Worm (Caenorhabditis elegans) whole organism, young adult: ENCODE results near the gene C29H12.2.

ENCODE experiments used
- B0336.3 ChIP-seq: fragments of 200-800 bp; sonication (Bioruptor generic); IDR thresholded peaks from 2 replicates; pipeline ENCODE4 v1.3.6; 2022; ENCODE audit warnings: missing genetic modification characterization, missing compliant biosample characterization
- C17E4.6 ChIP-seq: fragments of 200-800 bp; sonication (Bioruptor generic); IDR thresholded peaks from 2 replicates; pipeline ENCODE4 v1.3.6; 2022; ENCODE audit warnings: missing genetic modification reagents, missing genetic modification characterization, missing compliant biosample characterization
- D2030.7 ChIP-seq: fragments of 200-800 bp; sonication (Bioruptor generic); IDR thresholded peaks from 2 replicates; pipeline ENCODE4 v1.3.6; 2022; ENCODE audit warnings: missing genetic modification reagents, missing genetic modification characterization, missing compliant biosample characterization
- F10E7.11 ChIP-seq: sonication (generic microtip); optimal IDR thresholded peaks from 2 replicates; lab custom pipeline; 2017; ENCODE audit warnings: mild to moderate bottlenecking, missing genetic modification characterization, moderate library complexity, missing compliant biosample characterization
- F39B2.1 ChIP-seq: fragments of 200-800 bp; sonication (Bioruptor generic); IDR thresholded peaks from 2 replicates; pipeline ENCODE4 v1.3.6; 2022; ENCODE audit warnings: missing genetic modification reagents, missing genetic modification characterization, missing compliant biosample characterization
- Y53F4B.3 ChIP-seq: fragments of 200-800 bp; sonication (Bioruptor generic); IDR thresholded peaks from 2 replicates; pipeline ENCODE4 v1.3.6; 2022; ENCODE audit warnings: missing genetic modification reagents, missing genetic modification characterization, missing compliant biosample characterization
- Y56A3A.18 ChIP-seq: fragments of 200-800 bp; sonication (Bioruptor generic); IDR thresholded peaks from 2 replicates; pipeline ENCODE4 v1.3.6; 2022; ENCODE audit warnings: missing genetic modification reagents, missing genetic modification characterization, missing compliant biosample characterization
- Y79H2A.3 ChIP-seq: fragments of 200-800 bp; sonication (Bioruptor generic); conservative IDR thresholded peaks from 2 replicates; pipeline ENCODE4 v1.3.6; 2022; ENCODE audit warnings: missing genetic modification reagents, missing genetic modification characterization, missing compliant biosample characterization
- Y95B8A.8 ChIP-seq: fragments of 200-800 bp; sonication (Bioruptor generic); IDR thresholded peaks from 2 replicates; pipeline ENCODE4 v1.3.6; 2022; ENCODE audit warnings: missing genetic modification reagents, missing genetic modification characterization, missing compliant biosample characterization
- athp-1 ChIP-seq: sonication (generic microtip); optimal IDR thresholded peaks from 2 replicates; lab custom pipeline; 2017; ENCODE audit warnings: mild to moderate bottlenecking, missing genetic modification characterization, missing compliant biosample characterization
- attf-5 ChIP-seq: fragments of 200-800 bp; sonication (Bioruptor generic); optimal IDR thresholded peaks from 2 replicates; lab custom pipeline; 2018; ENCODE audit warnings: mild to moderate bottlenecking, missing genetic modification characterization, missing compliant biosample characterization
- bed-1 ChIP-seq: fragments of 200-800 bp; sonication (Bioruptor generic); IDR thresholded peaks from 2 replicates; pipeline ENCODE4 v1.3.6; 2022; ENCODE audit warnings: missing genetic modification reagents, missing genetic modification characterization, missing compliant biosample characterization
- ccch-3 ChIP-seq: fragments of 200-800 bp; sonication (Bioruptor generic); optimal IDR thresholded peaks from 2 replicates; lab custom pipeline; 2018; ENCODE audit warnings: mild to moderate bottlenecking, missing genetic modification characterization, missing compliant biosample characterization
- cebp-1 ChIP-seq, 2 experiments: fragments of 200-800 bp in 1 of 2; sonication (Bioruptor generic) in 1 of 2; sonication (generic microtip) in 1 of 2; IDR thresholded peaks in 1 of 2; optimal IDR thresholded peaks in 1 of 2; 2 replicates each; pipeline versions ENCODE4 v1.3.6 to Lab custom; 2017 to 2022; ENCODE audit warnings: missing compliant biosample characterization in 2 of 2, missing genetic modification characterization in 2 of 2, mild to moderate bottlenecking in 1 of 2, missing genetic modification reagents in 1 of 2, moderate library complexity in 1 of 2
- cebp-2 ChIP-seq: fragments of 200-800 bp; sonication (Bioruptor generic); IDR thresholded peaks from 2 replicates; pipeline ENCODE4 v1.3.6; 2022; ENCODE audit warnings: missing genetic modification characterization, missing compliant biosample characterization
- ceh-100 ChIP-seq: fragments of 200-800 bp; sonication (Bioruptor generic); IDR thresholded peaks from 2 replicates; pipeline ENCODE4 v1.3.6; 2022; ENCODE audit warnings: missing genetic modification reagents, missing genetic modification characterization, missing compliant biosample characterization
- ceh-58 ChIP-seq: fragments of 200-800 bp; sonication (Bioruptor generic); IDR thresholded peaks from 2 replicates; pipeline ENCODE4 v1.3.6; 2022; ENCODE audit warnings: missing genetic modification characterization, missing compliant biosample characterization
- dpff-1 ChIP-seq: sonication (generic microtip); optimal IDR thresholded peaks from 2 replicates; lab custom pipeline; 2017; ENCODE audit warnings: mild to moderate bottlenecking, missing genetic modification characterization, missing compliant biosample characterization
- egl-44 ChIP-seq: fragments of 200-800 bp; sonication (Bioruptor generic); IDR thresholded peaks from 2 replicates; pipeline ENCODE4 v1.3.6; 2022; ENCODE audit warnings: missing genetic modification reagents, missing genetic modification characterization, missing compliant biosample characterization
- fkh-3 ChIP-seq: sonication (generic microtip); optimal IDR thresholded peaks from 2 replicates; lab custom pipeline; 2016; ENCODE audit warnings: mild to moderate bottlenecking, missing genetic modification characterization, missing compliant biosample characterization
- him-1 ChIP-seq: sonication (generic microtip); optimal IDR thresholded peaks from 2 replicates; lab custom pipeline; 2016; ENCODE audit warnings: missing genotype, missing genetic modification reagents, missing genetic modification characterization, missing compliant biosample characterization
- hlh-12 ChIP-seq: sonication (generic microtip); optimal IDR thresholded peaks from 2 replicates; lab custom pipeline; 2016; ENCODE audit warnings: missing genetic modification characterization, missing compliant biosample characterization
- hmg-1.2 ChIP-seq: fragments of 200-800 bp; sonication (Bioruptor generic); IDR thresholded peaks from 2 replicates; pipeline ENCODE4 v1.3.6; 2022; ENCODE audit warnings: missing genetic modification reagents, missing genetic modification characterization, missing compliant biosample characterization
- hrde-1 ChIP-seq: sonication (generic microtip); optimal IDR thresholded peaks from 2 replicates; lab custom pipeline; 2016; ENCODE audit warnings: missing genetic modification characterization, mild to moderate bottlenecking, missing compliant biosample characterization, moderate library complexity, missing genotype, missing genetic modification reagents, borderline replicate concordance
- lag-1 ChIP-seq: fragments of 200-800 bp; sonication (Bioruptor generic); IDR thresholded peaks from 2 replicates; pipeline ENCODE4 v1.3.6; 2022; ENCODE audit warnings: missing genetic modification reagents, missing genetic modification characterization, missing compliant biosample characterization
- let-607 ChIP-seq, 2 experiments: fragments of 200-800 bp in 1 of 2; sonication (Bioruptor generic) in 1 of 2; sonication (generic microtip) in 1 of 2; optimal IDR thresholded peaks; 2 replicates each; lab custom pipeline; 2016 to 2018; ENCODE audit warnings: mild to moderate bottlenecking in 2 of 2, missing compliant biosample characterization in 2 of 2, missing genetic modification characterization in 2 of 2, moderate library complexity in 2 of 2, missing genotype in 1 of 2
- lin-26 ChIP-seq: fragments of 200-800 bp; sonication (Bioruptor generic); IDR thresholded peaks from 2 replicates; pipeline ENCODE4 v1.3.6; 2022; ENCODE audit warnings: missing genetic modification reagents, missing genetic modification characterization, missing compliant biosample characterization
- lir-1 ChIP-seq: fragments of 200-800 bp; sonication (Bioruptor generic); conservative IDR thresholded peaks from 2 replicates; pipeline ENCODE4 v1.3.6; 2022; ENCODE audit warnings: missing genetic modification reagents, missing genetic modification characterization, missing compliant biosample characterization
- madf-6 ChIP-seq: fragments of 200-800 bp; sonication (Bioruptor generic); IDR thresholded peaks from 2 replicates; pipeline ENCODE4 v1.3.6; 2022; ENCODE audit warnings: missing genetic modification reagents, missing genetic modification characterization, missing compliant biosample characterization
- madf-8 ChIP-seq: fragments of 200-800 bp; sonication (Bioruptor generic); conservative IDR thresholded peaks from 2 replicates; pipeline ENCODE4 v1.3.6; 2022; ENCODE audit warnings: missing genetic modification reagents, missing genetic modification characterization, missing compliant biosample characterization
- mxl-1 ChIP-seq: sonication (generic microtip); optimal IDR thresholded peaks from 2 replicates; lab custom pipeline; 2016; ENCODE audit warnings: missing genetic modification characterization, missing compliant biosample characterization
- nfya-1 ChIP-seq: sonication (generic microtip); optimal IDR thresholded peaks from 2 replicates; lab custom pipeline; 2017; ENCODE audit warnings: antibody characterized with exemption, missing compliant biosample characterization, missing genetic modification characterization, borderline replicate concordance; ENCODE audit not compliant: insufficient read depth
- nfya-2 ChIP-seq: fragments of 200-800 bp; sonication (Bioruptor generic); IDR thresholded peaks from 2 replicates; pipeline ENCODE4 v1.3.6; 2022; ENCODE audit warnings: missing genetic modification reagents, missing genetic modification characterization, missing compliant biosample characterization
- nfyb-1 ChIP-seq: fragments of 200-800 bp; sonication (Bioruptor generic); IDR thresholded peaks from 2 replicates; pipeline ENCODE4 v1.3.6; 2022; ENCODE audit warnings: missing genetic modification reagents, missing genetic modification characterization, missing compliant biosample characterization
- pbrm-1 ChIP-seq: fragments of 200-800 bp; sonication (Bioruptor generic); IDR thresholded peaks from 2 replicates; pipeline ENCODE4 v1.3.6; 2022; ENCODE audit warnings: missing genetic modification reagents, missing genetic modification characterization, missing compliant biosample characterization
- rec-8 ChIP-seq, 2 experiments: sonication (generic microtip); optimal IDR thresholded peaks; 2 replicates each; lab custom pipeline; 2016; ENCODE audit warnings: mild to moderate bottlenecking in 2 of 2, missing genetic modification characterization in 2 of 2, missing genetic modification reagents in 2 of 2, missing genotype in 2 of 2, missing biosample characterization in 1 of 2, missing compliant biosample characterization in 1 of 2, moderate library complexity in 1 of 2
- snpc-1.1 ChIP-seq: sonication (generic microtip); optimal IDR thresholded peaks from 2 replicates; lab custom pipeline; 2017; ENCODE audit warnings: missing genetic modification characterization, mild to moderate bottlenecking, missing compliant biosample characterization, antibody characterized with exemption, moderate library complexity, missing genotype, missing genetic modification reagents; ENCODE audit not compliant: insufficient read depth
- snpc-3.4 ChIP-seq: sonication (generic microtip); optimal IDR thresholded peaks from 2 replicates; lab custom pipeline; 2017; ENCODE audit warnings: missing genetic modification characterization, mild to moderate bottlenecking, missing compliant biosample characterization, antibody characterized with exemption, moderate library complexity, missing genotype, missing genetic modification reagents
- tbx-9 ChIP-seq: sonication (generic microtip); optimal IDR thresholded peaks from 2 replicates; lab custom pipeline; 2016; ENCODE audit warnings: borderline replicate concordance, missing genetic modification characterization, inconsistent platforms, missing compliant biosample characterization
- xnd-1 ChIP-seq: sonication (generic microtip); optimal IDR thresholded peaks from 2 replicates; lab custom pipeline; 2016; ENCODE audit warnings: missing genotype, missing genetic modification reagents, missing genetic modification characterization, missing compliant biosample characterization
- zim-3 ChIP-seq: sonication (generic microtip); optimal IDR thresholded peaks from 2 replicates; lab custom pipeline; 2017; ENCODE audit warnings: mild to moderate bottlenecking, missing genetic modification characterization, moderate library complexity, missing compliant biosample characterization
- ztf-18 ChIP-seq: sonication (generic microtip); optimal IDR thresholded peaks from 2 replicates; lab custom pipeline; 2016; ENCODE audit warnings: missing genotype, mild to moderate bottlenecking, missing genetic modification characterization, missing compliant biosample characterization
- ztf-28 ChIP-seq: fragments of 200-800 bp; sonication (Bioruptor generic); IDR thresholded peaks from 2 replicates; pipeline ENCODE4 v1.3.6; 2022; ENCODE audit warnings: missing genetic modification reagents, missing genetic modification characterization, missing compliant biosample characterization
- ztf-3 ChIP-seq: fragments of 200-800 bp; sonication (Bioruptor generic); optimal IDR thresholded peaks from 2 replicates; lab custom pipeline; 2018; ENCODE audit warnings: mild to moderate bottlenecking, missing genetic modification characterization, missing compliant biosample characterization

The C29H12.2 gene

ce11 chrII:6097441-6097840, 26.2 kb upstream of the C29H12.2 start, which contains the start of the genes tpp-2 and rbbp-5 (continued):
- TF ChIP-seq madf-8 (GFP tag; lab: Robert Waterston, UW) = peak; percentile 48
- no peak for TF ChIP-seq xnd-1 (tag; lab: Kevin White, UChicago)
- TF ChIP-seq ccch-3 (GFP tag; lab: Kevin White, UChicago) = peak; percentile 4
- TF ChIP-seq lir-1 = no peak
- TF ChIP-seq fkh-3 (tag; lab: Kevin White, UChicago) = no peak
- peak; percentile 38 for TF ChIP-seq attf-5
- TF ChIP-seq dpff-1 = no peak
- TF ChIP-seq let-607 (tag; optimal IDR thresholded peaks at IDR 0.05; lab: Kevin White, UChicago) = no peak
- TF ChIP-seq ztf-18 (tag; lab: Kevin White, UChicago) = peak; percentile 44
- no peak for TF ChIP-seq C17E4.6 (GFP tag; lab: Robert Waterston, UW)
- TF ChIP-seq athp-1 (tag; lab: Kevin White, UChicago) = no peak
- no peak for TF ChIP-seq nfya-2 (GFP tag; lab: Robert Waterston, UW)
- no peak for TF ChIP-seq pbrm-1 (GFP tag; lab: Robert Waterston, UW)
- no peak for TF ChIP-seq egl-44 (GFP tag; lab: Robert Waterston, UW)
- TF ChIP-seq cebp-2 (GFP tag; lab: Robert Waterston, UW) = no peak
- TF ChIP-seq mxl-1 (tag; lab: Kevin White, UChicago) = no peak
- TF ChIP-seq zim-3 (tag; lab: Kevin White, UChicago) = no peak
- TF ChIP-seq Y79H2A.3 (GFP tag; lab: Robert Waterston, UW) = no peak
- no peak for TF ChIP-seq lag-1 (GFP tag; lab: Robert Waterston, UW)
- TF ChIP-seq lin-26 (GFP tag; lab: Robert Waterston, UW) = no peak
- peak; percentile 43; the same call in 1 of the 2 replicates for TF ChIP-seq madf-6
- TF ChIP-seq nfyb-1 (GFP tag; lab: Robert Waterston, UW) = no peak
- TF ChIP-seq F10E7.11 (tag; lab: Kevin White, UChicago) = no peak
- no peak for TF ChIP-seq ztf-3 (GFP tag; lab: Kevin White, UChicago)
- TF ChIP-seq him-1 (tag; lab: Kevin White, UChicago) = peak; percentile 27
- TF ChIP-seq B0336.3 (GFP tag; lab: Robert Waterston, UW) = no peak
- no peak for TF ChIP-seq nfya-1 (tag; lab: Kevin White, UChicago)
- TF ChIP-seq hlh-12 (tag; lab: Kevin White, UChicago) = no peak
- TF ChIP-seq Y95B8A.8 (GFP tag; lab: Robert Waterston, UW) = no peak
- TF ChIP-seq snpc-1.1 (tag; lab: Kevin White, UChicago) = no peak
- no peak for TF ChIP-seq ztf-28 (GFP tag; lab: Robert Waterston, UW)
- no peak for TF ChIP-seq bed-1 (GFP tag; lab: Robert Waterston, UW)
- TF ChIP-seq D2030.7 (GFP tag; lab: Robert Waterston, UW) = peak; percentile 32; the same call in 1 of the 2 replicates
- no peak for TF ChIP-seq hrde-1 (tag; lab: Kevin White, UChicago)
- no peak for TF ChIP-seq ceh-58 (GFP tag; lab: Robert Waterston, UW)
- 0 out of 2 replicates have a peak, but pooled peaks have one; percentile 24 for TF ChIP-seq ceh-100 (GFP tag; lab: Robert Waterston, UW)
- peak in 1 of 2 experiments; percentile 29 for TF ChIP-seq rec-8 (tag; optimal IDR thresholded peaks at IDR 0.05; lab: Kevin White, UChicago)

- TF ChIP-seq F39B2.1 (no peak), bed-1 (GFP tag; lab: Robert Waterston, UW) (no peak), hmg-1.2 (GFP tag; lab: Robert Waterston, UW) (no peak), Y56A3A.18 (GFP tag; lab: Robert Waterston, UW) (no peak), cebp-1 (GFP tag; IDR thresholded peaks at IDR 0.05; lab: Robert Waterston, UW) (no peak), cebp-1 (tag; optimal IDR thresholded peaks at IDR 0.05; lab: Kevin White, UChicago) (no peak), tbx-9 (tag; lab: Kevin White, UChicago) (no peak), ceh-58 (GFP tag; lab: Robert Waterston, UW) (no peak), snpc-3.4 (tag; lab: Kevin White, UChicago) (no peak), Y53F4B.3 (no peak)
These were observed 24.1 kb upstream of the C29H12.2 start, which contains the start of gene rgs-3 for ce11 chrII:6099500-6099899. Gene rgs-3, plus strand, starts transcription at chrII:6099800.
